Worm (Caenorhabditis elegans) whole organism, late embryonic: ENCODE data around the gene irk-3.

Source experiments
- C38D4.7 ChIP-seq: fragments of 200-800 bp; sonication (Bioruptor generic); optimal IDR thresholded peaks from 2 replicates; lab custom pipeline; 2018; ENCODE audit warnings: mild to moderate bottlenecking, missing genetic modification characterization, moderate library complexity, missing compliant biosample characterization
- F13H6.1 ChIP-seq: sonication (generic microtip); optimal IDR thresholded peaks from 2 replicates; lab custom pipeline; 2016; ENCODE audit warnings: missing genetic modification characterization, missing compliant biosample characterization
- ama-1 ChIP-seq: fragments of 150-350 bp; optimal IDR thresholded peaks from 2 replicates; lab custom pipeline; 2014
- ceh-9 ChIP-seq: sonication (generic microtip); optimal IDR thresholded peaks from 2 replicates; lab custom pipeline; 2016; ENCODE audit warnings: mild to moderate bottlenecking, missing genetic modification characterization, inconsistent platforms, missing compliant biosample characterization
- ets-4 ChIP-seq: sonication (generic microtip); optimal IDR thresholded peaks from 2 replicates; lab custom pipeline; 2016; ENCODE audit warnings: missing genetic modification characterization, missing compliant biosample characterization
- hlh-30 ChIP-seq: sonication (generic microtip); optimal IDR thresholded peaks from 2 replicates; lab custom pipeline; 2017; ENCODE audit warnings: antibody characterized with exemption, missing genetic modification characterization, missing compliant biosample characterization; ENCODE audit not compliant: insufficient read depth
- nfya-1 ChIP-seq: sonication (generic microtip); optimal IDR thresholded peaks from 2 replicates; lab custom pipeline; 2017; ENCODE audit warnings: missing genetic modification characterization, mild to moderate bottlenecking, missing compliant biosample characterization, antibody characterized with exemption, moderate library complexity
- nhr-11 ChIP-seq: fragments of 150-350 bp; optimal IDR thresholded peaks from 2 replicates; lab custom pipeline; 2014; ENCODE audit warnings: missing biosample characterization, missing genetic modification characterization
- nhr-232 ChIP-seq: sonication (generic microtip); optimal IDR thresholded peaks from 2 replicates; lab custom pipeline; 2016; ENCODE audit warnings: missing genetic modification characterization, missing compliant biosample characterization
- pha-4 ChIP-seq: fragments of 150-350 bp; optimal IDR thresholded peaks from 2 replicates; lab custom pipeline; 2018; ENCODE audit warnings: missing biosample characterization, missing genetic modification reagents, missing genetic modification characterization
- pros-1 ChIP-seq: fragments of 150-350 bp; optimal IDR thresholded peaks from 2 replicates; lab custom pipeline; 2014; ENCODE audit warnings: missing biosample characterization, missing genetic modification reagents, missing genetic modification characterization
- sox-2 ChIP-seq: fragments of 200-800 bp; sonication (Bioruptor generic); IDR thresholded peaks from 2 replicates; pipeline ENCODE4 v1.3.6; 2022; ENCODE audit warnings: missing genetic modification reagents, missing genetic modification characterization, missing compliant biosample characterization
- tbx-2 ChIP-seq: sonication (generic microtip); optimal IDR thresholded peaks from 2 replicates; lab custom pipeline; 2016; ENCODE audit warnings: missing genetic modification characterization, missing compliant biosample characterization

ce11 chrX:14382951-14383350 is 12.7 kb upstream of the irk-3 start, which contains the start of gene Y60A9.3:
- no peak for TF ChIP-seq ama-1 (lab: Kevin White, UChicago)
- TF ChIP-seq nfya-1 (tag; lab: Kevin White, UChicago), result no peak
- no peak for TF ChIP-seq ceh-9
- no peak for TF ChIP-seq C38D4.7 (GFP tag; lab: Kevin White, UChicago)
- TF ChIP-seq pha-4, result no peak
- no peak for TF ChIP-seq sox-2 (GFP tag; lab: Robert Waterston, UW)
- no peak for TF ChIP-seq F13H6.1 (tag; lab: Kevin White, UChicago)
- TF ChIP-seq pros-1 (tag; lab: Kevin White, UChicago), result no peak
- TF ChIP-seq nhr-11 (tag; lab: Kevin White, UChicago), result no peak
- no peak for TF ChIP-seq tbx-2 (tag; lab: Kevin White, UChicago)
- TF ChIP-seq nhr-232 (tag; lab: Kevin White, UChicago), result no peak
- TF ChIP-seq hlh-30, result no peak
- no peak for TF ChIP-seq ets-4 (tag; lab: Kevin White, UChicago)
